Fruit fly (Drosophila melanogaster): Measurements from ENCODE around the gene CG10383.

dm6 chr2L:18707844-18708238 lies 12.4 kb upstream of the CG10383 start:
- TF ChIP-seq dl (GFP tag; optimal IDR thresholded peaks at IDR 0.05; ENCODE audit: insufficient read depth in 1 of 2, partially characterized antibody in 2 of 2), result no peak
- peak; percentile 59 for TF ChIP-seq rgr (GFP tag; optimal IDR thresholded peaks at IDR 0.05)
- no peak for TF ChIP-seq Vsx2 (GFP tag; optimal IDR thresholded peaks at IDR 0.05; ENCODE audit: partially characterized antibody)
- peak; percentile 25 for TF ChIP-seq Hr83 (GFP tag; optimal IDR thresholded peaks at IDR 0.05; ENCODE audit: poor library complexity, severe bottlenecking)
- no peak for TF ChIP-seq HLH106 (tag; optimal IDR thresholded peaks at IDR 0.05)
- no peak for TF ChIP-seq Abd-B (GFP tag; optimal IDR thresholded peaks at IDR 0.05)
- TF ChIP-seq Hnf4 (GFP tag; optimal IDR thresholded peaks at IDR 0.05), result peak; percentile 63
- no peak for TF ChIP-seq dmrt93B (GFP tag; optimal IDR thresholded peaks at IDR 0.05)
- TF ChIP-seq Mio (GFP tag; optimal IDR thresholded peaks at IDR 0.05), result no peak
- no peak for TF ChIP-seq pan (optimal IDR thresholded peaks at IDR 0.05)
- no peak for TF ChIP-seq Rel (GFP tag; optimal IDR thresholded peaks at IDR 0.05)
- no peak for TF ChIP-seq Rel (tag; optimal IDR thresholded peaks at IDR 0.05)
- TF ChIP-seq dsf (GFP tag; optimal IDR thresholded peaks at IDR 0.05; ENCODE audit: borderline replicate concordance), result no peak
- TF ChIP-seq Dif (GFP tag; optimal IDR thresholded peaks at IDR 0.05; ENCODE audit: partially characterized antibody), result no peak
